Fruit fly (Drosophila melanogaster) whole organism, embryonic: ENCODE measurements around the gene CG15358.

Source experiments
- ATbp ChIP-seq: fragments of 200-800 bp; sonication (Bioruptor generic); optimal IDR thresholded peaks from 2 replicates; lab custom pipeline; 2017; ENCODE audit warnings: missing biosample characterization, mild to moderate bottlenecking, missing genetic modification characterization, missing genetic modification reagents
- Asciz ChIP-seq: fragments of 200-800 bp; sonication (Bioruptor generic); optimal IDR thresholded peaks from 2 replicates; lab custom pipeline; 2017; ENCODE audit warnings: missing biosample characterization, mild to moderate bottlenecking, missing genetic modification characterization, missing genetic modification reagents
- Atf-2 ChIP-seq: fragments of 200-800 bp; sonication (Bioruptor generic); optimal IDR thresholded peaks from 2 replicates; lab custom pipeline; 2016; ENCODE audit warnings: missing biosample characterization, missing genetic modification characterization
- CG12236 ChIP-seq: fragments of 200-800 bp; sonication (Bioruptor generic); optimal IDR thresholded peaks from 2 replicates; lab custom pipeline; 2016; ENCODE audit warnings: missing biosample characterization, missing genetic modification characterization
- CG14441 ChIP-seq: fragments of 200-800 bp; sonication (Bioruptor generic); IDR thresholded peaks from 2 replicates; pipeline ENCODE4 v1.3.6; 2022; ENCODE audit warnings: missing biosample characterization, missing genetic modification characterization
- CG14667 ChIP-seq: fragments of 200-800 bp; sonication (Bioruptor generic); IDR thresholded peaks from 2 replicates; pipeline ENCODE4 v1.3.6; 2022; ENCODE audit warnings: missing biosample characterization, missing genetic modification characterization
- CG17186 ChIP-seq: fragments of 200-800 bp; sonication (Bioruptor generic); optimal IDR thresholded peaks from 3 replicates; lab custom pipeline; 2017; ENCODE audit warnings: missing biosample characterization, missing genetic modification reagents, missing genetic modification characterization
- CG17359 ChIP-seq: fragments of 200-800 bp; sonication (Bioruptor generic); optimal IDR thresholded peaks from 3 replicates; lab custom pipeline; 2018; ENCODE audit warnings: missing biosample characterization, mild to moderate bottlenecking, missing genetic modification characterization, moderate library complexity
- CG17802 ChIP-seq: fragments of 200-800 bp; sonication (Bioruptor generic); optimal IDR thresholded peaks from 2 replicates; lab custom pipeline; 2018; ENCODE audit warnings: missing biosample characterization, mild to moderate bottlenecking, missing genetic modification characterization, moderate library complexity
- CG2889 ChIP-seq: fragments of 200-800 bp; sonication (Bioruptor generic); IDR thresholded peaks from 3 replicates; pipeline ENCODE4 v1.3.6; 2022; ENCODE audit warnings: missing biosample characterization, missing genetic modification characterization
- CG3407 ChIP-seq: fragments of 200-800 bp; sonication (Bioruptor generic); optimal IDR thresholded peaks from 2 replicates; lab custom pipeline; 2018; ENCODE audit warnings: missing biosample characterization, mild to moderate bottlenecking, missing genetic modification characterization
- CG42726 ChIP-seq: fragments of 200-800 bp; sonication (Bioruptor generic); IDR thresholded peaks from 2 replicates; pipeline ENCODE4 v1.3.6; 2022; ENCODE audit warnings: missing biosample characterization, missing genetic modification characterization; ENCODE audit not compliant: partially characterized antibody
- CG4707 ChIP-seq: fragments of 200-800 bp; sonication (Bioruptor generic); optimal IDR thresholded peaks from 2 replicates; lab custom pipeline; 2018; ENCODE audit warnings: missing biosample characterization, mild to moderate bottlenecking, missing genetic modification characterization, moderate library complexity
- CG7839 ChIP-seq: fragments of 200-800 bp; sonication (Bioruptor generic); optimal IDR thresholded peaks from 3 replicates; lab custom pipeline; 2018; ENCODE audit warnings: missing biosample characterization, mild to moderate bottlenecking, missing genetic modification characterization, moderate library complexity
- CoRest ChIP-seq: fragments of 200-800 bp; sonication (Bioruptor generic); optimal IDR thresholded peaks from 3 replicates; lab custom pipeline; 2018; ENCODE audit warnings: missing biosample characterization, mild to moderate bottlenecking, missing genetic modification characterization, moderate library complexity
- Dad ChIP-seq: fragments of 200-800 bp; sonication (Bioruptor generic); optimal IDR thresholded peaks from 3 replicates; lab custom pipeline; 2016; ENCODE audit warnings: missing biosample characterization, missing genetic modification characterization
- Drgx ChIP-seq: fragments of 200-800 bp; sonication (Bioruptor generic); IDR thresholded peaks from 2 replicates; pipeline ENCODE4 v1.3.6; 2022; ENCODE audit warnings: missing biosample characterization, missing genetic modification characterization
- Ets65A ChIP-seq: fragments of 200-800 bp; sonication (Bioruptor generic); peaks from one replicate; lab custom pipeline; 2016; ENCODE audit warnings: missing biosample characterization, missing genetic modification characterization
- H2.0 ChIP-seq: fragments of 200-800 bp; sonication (Bioruptor generic); IDR thresholded peaks from 2 replicates; pipeline ENCODE4 v1.3.6; 2022; ENCODE audit warnings: missing biosample characterization, missing genetic modification characterization
- Hand ChIP-seq: fragments of 200-800 bp; sonication (Bioruptor generic); optimal IDR thresholded peaks from 2 replicates; lab custom pipeline; 2017; ENCODE audit warnings: mild to moderate bottlenecking, missing biosample characterization, missing genetic modification reagents, missing genetic modification characterization
- Lhr ChIP-seq: fragments of 200-800 bp; sonication (Bioruptor generic); optimal IDR thresholded peaks from 3 replicates; lab custom pipeline; 2017; ENCODE audit warnings: mild to moderate bottlenecking, missing biosample characterization, missing genetic modification reagents, missing genetic modification characterization
- NfI ChIP-seq: fragments of 200-800 bp; sonication (Bioruptor generic); optimal IDR thresholded peaks from 3 replicates; lab custom pipeline; 2018; ENCODE audit warnings: missing biosample characterization, mild to moderate bottlenecking, missing genetic modification characterization, moderate library complexity
- Scr ChIP-seq: fragments of 200-800 bp; sonication (Bioruptor generic); IDR thresholded peaks from 2 replicates; pipeline ENCODE4 v1.3.6; 2022; ENCODE audit warnings: missing biosample characterization, missing genetic modification characterization; ENCODE audit not compliant: partially characterized antibody
- Sin3A ChIP-seq: fragments of >200 bp; optimal IDR thresholded peaks from 2 replicates; lab custom pipeline; 2018
- Stat92E ChIP-seq, 3 experiments: fragments of >200 bp in 2 of 3; fragments of 200-800 bp in 1 of 3; sonication (Bioruptor generic) in 1 of 3; optimal IDR thresholded peaks; 2 replicates each; lab custom pipeline; 2017 to 2019; ENCODE audit warnings: missing biosample characterization in 3 of 3, missing genetic modification characterization in 3 of 3, mild to moderate bottlenecking in 1 of 3, moderate library complexity in 1 of 3
- al ChIP-seq: fragments of 200-800 bp; sonication (Bioruptor generic); IDR thresholded peaks from 2 replicates; pipeline ENCODE4 v1.3.6; 2022; ENCODE audit warnings: missing biosample characterization, missing genetic modification characterization
- az2 ChIP-seq: fragments of 200-800 bp; sonication (Bioruptor generic); optimal IDR thresholded peaks from 3 replicates; lab custom pipeline; 2016; ENCODE audit warnings: missing biosample characterization, missing genetic modification characterization
- dimm ChIP-seq: fragments of 200-800 bp; sonication (Bioruptor generic); IDR thresholded peaks from 2 replicates; pipeline ENCODE4 v1.3.6; 2022; ENCODE audit warnings: missing biosample characterization, missing genetic modification characterization
- dmrt99B ChIP-seq: fragments of 200-800 bp; sonication (Bioruptor generic); optimal IDR thresholded peaks from 2 replicates; lab custom pipeline; 2018; ENCODE audit warnings: missing biosample characterization, mild to moderate bottlenecking, missing genetic modification characterization, moderate library complexity
- esg ChIP-seq: fragments of 200-800 bp; sonication (Bioruptor generic); conservative IDR thresholded peaks from 2 replicates; pipeline ENCODE4 v1.3.6; 2022; ENCODE audit warnings: missing biosample characterization, missing genetic modification characterization
- fd96Cb ChIP-seq: fragments of 200-800 bp; sonication (Bioruptor generic); optimal IDR thresholded peaks from 2 replicates; lab custom pipeline; 2018; ENCODE audit warnings: missing biosample characterization, mild to moderate bottlenecking, missing genetic modification characterization, moderate library complexity
- gce ChIP-seq: fragments of 200-800 bp; sonication (Bioruptor generic); IDR thresholded peaks from 3 replicates; pipeline ENCODE4 v1.3.6; 2022; ENCODE audit warnings: missing biosample characterization, missing genetic modification characterization
- gem ChIP-seq: fragments of 200-800 bp; sonication (Bioruptor generic); optimal IDR thresholded peaks from 2 replicates; lab custom pipeline; 2019; ENCODE audit warnings: missing biosample characterization, mild to moderate bottlenecking, missing genetic modification characterization, moderate library complexity
- grn ChIP-seq: fragments of 200-800 bp; sonication (Bioruptor generic); optimal IDR thresholded peaks from 3 replicates; lab custom pipeline; 2017; ENCODE audit warnings: missing biosample characterization, missing genetic modification characterization
- otp ChIP-seq: fragments of 200-800 bp; sonication (Bioruptor generic); IDR thresholded peaks from 3 replicates; pipeline ENCODE4, ENCODE4 v1.3.6; 2022; ENCODE audit warnings: missing biosample characterization, missing genetic modification characterization
- pan ChIP-seq, 4 experiments: fragments of >200 bp in 3 of 4; fragments of 200-800 bp in 1 of 4; sonication (Bioruptor generic) in 1 of 4; optimal IDR thresholded peaks in 3 of 4; IDR thresholded peaks in 1 of 4; 2 replicates each; pipeline versions ENCODE4 v1.3.6 to Lab custom; 2017 to 2022; ENCODE audit warnings: missing biosample characterization in 2 of 4, missing genetic modification characterization in 2 of 4, mixed read lengths in 1 of 4
- pnt ChIP-seq: fragments of 200-800 bp; sonication (Bioruptor generic); optimal IDR thresholded peaks from 3 replicates; lab custom pipeline; 2016; ENCODE audit warnings: missing biosample characterization, missing genetic modification characterization
- pros ChIP-seq: fragments of 200-800 bp; sonication (Bioruptor generic); optimal IDR thresholded peaks from 3 replicates; lab custom pipeline; 2019; ENCODE audit warnings: missing biosample characterization, mild to moderate bottlenecking, missing genetic modification characterization, moderate library complexity
- pzg ChIP-seq: fragments of 200-800 bp; sonication (Bioruptor generic); optimal IDR thresholded peaks from 3 replicates; lab custom pipeline; 2018; ENCODE audit warnings: missing biosample characterization, mild to moderate bottlenecking, missing genetic modification characterization, moderate library complexity
- row ChIP-seq: fragments of 200-800 bp; sonication (Bioruptor generic); IDR thresholded peaks from 3 replicates; pipeline ENCODE4 v1.3.6; 2022; ENCODE audit warnings: missing biosample characterization, missing genetic modification characterization
- slbo ChIP-seq: fragments of 200-800 bp; sonication (Bioruptor generic); IDR thresholded peaks from 2 replicates; pipeline ENCODE4 v1.3.6; 2022; ENCODE audit warnings: missing biosample characterization, missing genetic modification characterization
- sob ChIP-seq: fragments of 200-800 bp; sonication (Bioruptor generic); IDR thresholded peaks from 2 replicates; pipeline ENCODE4 v1.3.6; 2022; ENCODE audit warnings: missing biosample characterization, missing genetic modification characterization
- tgo ChIP-seq: fragments of 200-800 bp; sonication (Bioruptor generic); IDR thresholded peaks from 3 replicates; pipeline ENCODE4 v1.3.6; 2022; ENCODE audit warnings: missing biosample characterization, missing genetic modification characterization
- tio ChIP-seq: fragments of 200-800 bp; sonication (Bioruptor generic); optimal IDR thresholded peaks from 2 replicates; lab custom pipeline; 2017; ENCODE audit warnings: missing biosample characterization, missing genetic modification characterization, inconsistent platforms
- wor ChIP-seq: fragments of 200-800 bp; sonication (Bioruptor generic); IDR thresholded peaks from 2 replicates; pipeline ENCODE4 v1.3.6; 2022; ENCODE audit warnings: missing biosample characterization, missing genetic modification characterization
- z ChIP-seq: fragments of 200-800 bp; sonication (Bioruptor generic); IDR thresholded peaks from 3 replicates; pipeline ENCODE4 v1.3.6; 2022; ENCODE audit warnings: missing biosample characterization, missing genetic modification characterization
- zfh2 ChIP-seq: fragments of 200-800 bp; sonication (Bioruptor generic); optimal IDR thresholded peaks from 2 replicates; lab custom pipeline; 2016; ENCODE audit warnings: missing biosample characterization, missing genetic modification characterization

CG15358 gene

DNA sequence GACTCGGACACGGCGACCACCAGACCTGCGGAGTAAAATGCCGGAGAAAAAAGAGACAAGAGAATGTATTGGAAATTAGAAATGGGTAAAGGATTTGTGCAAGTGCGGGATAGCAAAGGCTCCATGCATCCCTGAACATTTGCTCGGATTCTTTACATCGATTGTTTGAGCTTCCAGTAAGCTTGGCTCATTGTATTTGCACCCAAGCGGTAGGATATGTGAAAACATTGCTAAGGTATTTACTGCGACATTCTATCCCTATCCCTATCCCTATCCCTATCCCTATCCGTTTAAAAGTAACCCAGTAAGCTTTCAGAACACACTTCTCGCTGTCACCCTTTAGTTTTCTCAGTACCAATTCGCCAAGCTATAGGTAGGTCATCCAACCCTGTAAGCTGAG lies 13.5 kb downstream of the CG15358 start, which contains the start of gene CG7295:
Gene CG7295, plus strand, starts transcription at position 301 of the 400 bp plus-strand sequence.
- TF ChIP-seq Atf-2 (GFP tag; lab: Kevin White, UChicago): no peak
- TF ChIP-seq row: no peak
- no peak for TF ChIP-seq CG2889 (GFP tag; lab: Robert Waterston, UW)
- no peak for TF ChIP-seq CG17802 (tag; lab: Kevin White, UChicago)
- TF ChIP-seq al (GFP tag; lab: Robert Waterston, UW): no peak
- TF ChIP-seq Dad (GFP tag; lab: Kevin White, UChicago): no peak
- TF ChIP-seq ATbp (GFP tag; lab: Kevin White, UChicago): no peak

dm6 chr2L:1861994-1862393 lies 21.0 kb downstream of the CG15358 start:
- no peak for TF ChIP-seq az2 (GFP tag; lab: Kevin White, UChicago)
- TF ChIP-seq Ets65A: peak; percentile 92
- TF ChIP-seq otp (GFP tag; lab: Robert Waterston, UW): peak; percentile 52; the same call in 2 of the 3 replicates
- 0 out of 2 replicates have a peak, but pooled peaks have one; percentile 18 for TF ChIP-seq Drgx (GFP tag; lab: Robert Waterston, UW)
- no peak for TF ChIP-seq pnt (GFP tag; lab: Kevin White, UChicago)

dm6 chr2L:1839019-1839418 lies 44.0 kb downstream of the CG15358 start:
- TF ChIP-seq tio (GFP tag; lab: Kevin White, UChicago): no peak
- TF ChIP-seq row: peak; percentile 43; the same call in 2 of the 3 replicates
- TF ChIP-seq zfh2: no peak
- no peak for TF ChIP-seq CG42726 (GFP tag; lab: Robert Waterston, UW)
- TF ChIP-seq dmrt99B (tag; lab: Kevin White, UChicago): peak; percentile 0
- no peak for TF ChIP-seq esg (GFP tag; lab: Robert Waterston, UW)
- no peak for TF ChIP-seq Scr (GFP tag; lab: Robert Waterston, UW)
- TF ChIP-seq H2.0 (GFP tag; lab: Robert Waterston, UW): no peak
- TF ChIP-seq Sin3A: no peak
- TF ChIP-seq CG17359 (tag; lab: Kevin White, UChicago): peak; percentile 10
- peak; percentile 51 for TF ChIP-seq slbo
- no peak for TF ChIP-seq pzg
- no peak for TF ChIP-seq gce (GFP tag; lab: Robert Waterston, UW)
- no peak for TF ChIP-seq grn
- TF ChIP-seq fd96Cb (tag; lab: Kevin White, UChicago): no peak
- no peak for TF ChIP-seq z (GFP tag; lab: Robert Waterston, UW)
- no peak for TF ChIP-seq CG4707 (GFP tag; lab: Kevin White, UChicago)
- TF ChIP-seq Lhr (GFP tag; lab: Kevin White, UChicago): no peak
- no peak for TF ChIP-seq al (GFP tag; lab: Robert Waterston, UW)
- no peak for TF ChIP-seq Stat92E (GFP tag; optimal IDR thresholded peaks at IDR 0.05; lab: Kevin White, UChicago)
- TF ChIP-seq pan (optimal IDR thresholded peaks at IDR 0.05; lab: Kevin White, UChicago): no peak
- TF ChIP-seq pan (GFP tag; optimal IDR thresholded peaks at IDR 0.05 in 1 of 2, IDR thresholded peaks at IDR 0.05 in 1 of 2): peak in 1 of 2 experiments; percentile 29
- TF ChIP-seq gem (tag; lab: Kevin White, UChicago): peak; percentile 12
- TF ChIP-seq CG14441: peak; percentile 47; the same call in 1 of the 2 replicates
- no peak for TF ChIP-seq CG3407 (GFP tag; lab: Kevin White, UChicago)
- 0 out of 3 replicates have a peak, but pooled peaks have one; percentile 29 for TF ChIP-seq tgo (GFP tag; lab: Robert Waterston, UW)
- TF ChIP-seq CG12236 (GFP tag; lab: Kevin White, UChicago): no peak
- TF ChIP-seq Hand (GFP tag; lab: Kevin White, UChicago): no peak
- no peak for TF ChIP-seq wor (GFP tag; lab: Robert Waterston, UW)
- no peak for TF ChIP-seq CG17186
- TF ChIP-seq NfI (GFP tag; lab: Kevin White, UChicago): no peak
- no peak for TF ChIP-seq dimm (GFP tag; lab: Robert Waterston, UW)
- TF ChIP-seq CG14667 (GFP tag; lab: Robert Waterston, UW): no peak
- no peak for TF ChIP-seq CoRest
- TF ChIP-seq pros (GFP tag; lab: Kevin White, UChicago): no peak
- TF ChIP-seq CG7839 (tag; lab: Kevin White, UChicago): peak; percentile 3
- no peak for TF ChIP-seq Asciz (GFP tag; lab: Kevin White, UChicago)
- TF ChIP-seq sob (GFP tag; lab: Robert Waterston, UW): no peak
